Fruit fly (Drosophila melanogaster): ENCODE measurements around the gene CG14332.

CG14332 gene

dm6 chr3R:17403188-17403587 lies 18.8 kb downstream of the CG14332 start, which contains the start of gene CG34279:
Gene CG34279 (minus strand): TSS chr3R:17403288.
- TF ChIP-seq h (optimal IDR thresholded peaks at IDR 0.05), result no peak
- no peak for TF ChIP-seq ttk (optimal IDR thresholded peaks at IDR 0.05)

dm6 chr3R:17402434-17402833 lies 19.6 kb downstream of the CG14332 start, which contains the start of gene Sur-8:
Gene Sur-8 (minus strand): TSS chr3R:17402515.
- no peak for TF ChIP-seq Sin3A (optimal IDR thresholded peaks at IDR 0.05)
- TF ChIP-seq Myc (optimal IDR thresholded peaks at IDR 0.05), result no peak
- TF ChIP-seq h (optimal IDR thresholded peaks at IDR 0.05), result no peak
- no peak for TF ChIP-seq insv (optimal IDR thresholded peaks at IDR 0.05)
- TF ChIP-seq ttk (optimal IDR thresholded peaks at IDR 0.05), result no peak
- TF ChIP-seq psq (optimal IDR thresholded peaks at IDR 0.05), result no peak

- TF ChIP-seq Sin3A (optimal IDR thresholded peaks at IDR 0.05) (no peak), Myc (optimal IDR thresholded peaks at IDR 0.05) (no peak), insv (optimal IDR thresholded peaks at IDR 0.05) (no peak), psq (optimal IDR thresholded peaks at IDR 0.05) (no peak), ttk (optimal IDR thresholded peaks at IDR 0.05) (no peak), h (optimal IDR thresholded peaks at IDR 0.05) (no peak)
Observed at dm6 chr3R:17401289-17401752, 20.7 kb downstream of the CG14332 start.

dm6 chr3R:17400675-17401118 lies 21.3 kb downstream of the CG14332 start:
- TF ChIP-seq ttk (optimal IDR thresholded peaks at IDR 0.05), result no peak
- no peak for TF ChIP-seq insv (optimal IDR thresholded peaks at IDR 0.05)

- no peak for TF ChIP-seq Sin3A (optimal IDR thresholded peaks at IDR 0.05)
- no peak for TF ChIP-seq h (optimal IDR thresholded peaks at IDR 0.05)
- no peak for TF ChIP-seq insv (optimal IDR thresholded peaks at IDR 0.05)
- TF ChIP-seq ttk (optimal IDR thresholded peaks at IDR 0.05), result no peak
- no peak for TF ChIP-seq Myc (optimal IDR thresholded peaks at IDR 0.05)
- TF ChIP-seq psq (optimal IDR thresholded peaks at IDR 0.05), result no peak
Observed at dm6 chr3R:17400102-17400501, 21.9 kb downstream of the CG14332 start.

- TF ChIP-seq Sin3A (optimal IDR thresholded peaks at IDR 0.05) (no peak), insv (optimal IDR thresholded peaks at IDR 0.05) (no peak), Myc (optimal IDR thresholded peaks at IDR 0.05) (no peak), psq (optimal IDR thresholded peaks at IDR 0.05) (no peak), h (optimal IDR thresholded peaks at IDR 0.05) (no peak), ttk (optimal IDR thresholded peaks at IDR 0.05) (no peak)
Observed at dm6 chr3R:17394318-17395188, 27.4 kb downstream of the CG14332 start, which contains the start of gene CREG. Gene CREG (minus strand): TSS chr3R:17394640.

dm6 chr3R:17391313-17391845 lies 30.6 kb downstream of the CG14332 start, which contains the start of the genes Brf and sds22:
Gene Brf (minus strand): TSS chr3R:17391337.
Gene sds22 (plus strand): TSS chr3R:17391594.
- TF ChIP-seq psq (optimal IDR thresholded peaks at IDR 0.05), result no peak
- TF ChIP-seq Myc (optimal IDR thresholded peaks at IDR 0.05), result no peak
- no peak for TF ChIP-seq ttk (optimal IDR thresholded peaks at IDR 0.05)
- no peak for TF ChIP-seq insv (optimal IDR thresholded peaks at IDR 0.05)
- no peak for TF ChIP-seq Sin3A (optimal IDR thresholded peaks at IDR 0.05)
- no peak for TF ChIP-seq h (optimal IDR thresholded peaks at IDR 0.05)

dm6 chr3R:17386168-17386819 lies 35.7 kb downstream of the CG14332 start:
- TF ChIP-seq ttk (optimal IDR thresholded peaks at IDR 0.05), result no peak
- no peak for TF ChIP-seq insv (optimal IDR thresholded peaks at IDR 0.05)
- no peak for TF ChIP-seq Myc (optimal IDR thresholded peaks at IDR 0.05)
- no peak for TF ChIP-seq h (optimal IDR thresholded peaks at IDR 0.05)
- TF ChIP-seq psq (optimal IDR thresholded peaks at IDR 0.05), result no peak
- no peak for TF ChIP-seq Sin3A (optimal IDR thresholded peaks at IDR 0.05)

dm6 chr3R:17385329-17386019 lies 36.5 kb downstream of the CG14332 start:
- TF ChIP-seq h (optimal IDR thresholded peaks at IDR 0.05) (no peak), insv (optimal IDR thresholded peaks at IDR 0.05) (no peak), ttk (optimal IDR thresholded peaks at IDR 0.05) (no peak), psq (optimal IDR thresholded peaks at IDR 0.05) (no peak), Sin3A (optimal IDR thresholded peaks at IDR 0.05) (no peak), Myc (optimal IDR thresholded peaks at IDR 0.05) (no peak)

- TF ChIP-seq h (optimal IDR thresholded peaks at IDR 0.05) (no peak), Sin3A (optimal IDR thresholded peaks at IDR 0.05) (no peak), psq (optimal IDR thresholded peaks at IDR 0.05) (no peak), ttk (optimal IDR thresholded peaks at IDR 0.05) (no peak), insv (optimal IDR thresholded peaks at IDR 0.05) (no peak), Myc (optimal IDR thresholded peaks at IDR 0.05) (no peak)
Observed at dm6 chr3R:17381916-17382315, 40.1 kb downstream of the CG14332 start.

dm6 chr3R:17379742-17380141 lies 42.3 kb downstream of the CG14332 start, which contains the start of gene lute:
Gene lute (plus strand): TSS chr3R:17379944.
- no peak for TF ChIP-seq h (optimal IDR thresholded peaks at IDR 0.05)
- no peak for TF ChIP-seq ttk (optimal IDR thresholded peaks at IDR 0.05)
- TF ChIP-seq insv (optimal IDR thresholded peaks at IDR 0.05), result no peak
- no peak for TF ChIP-seq Sin3A (optimal IDR thresholded peaks at IDR 0.05)
- no peak for TF ChIP-seq Myc (optimal IDR thresholded peaks at IDR 0.05)
- no peak for TF ChIP-seq psq (optimal IDR thresholded peaks at IDR 0.05)
